Fruit fly (Drosophila melanogaster): ENCODE results near the gene Hsp22.
A peak's percentile ranks its signal among the peaks of the same experiment; 100 is the strongest.

Hsp22 gene

DNA sequence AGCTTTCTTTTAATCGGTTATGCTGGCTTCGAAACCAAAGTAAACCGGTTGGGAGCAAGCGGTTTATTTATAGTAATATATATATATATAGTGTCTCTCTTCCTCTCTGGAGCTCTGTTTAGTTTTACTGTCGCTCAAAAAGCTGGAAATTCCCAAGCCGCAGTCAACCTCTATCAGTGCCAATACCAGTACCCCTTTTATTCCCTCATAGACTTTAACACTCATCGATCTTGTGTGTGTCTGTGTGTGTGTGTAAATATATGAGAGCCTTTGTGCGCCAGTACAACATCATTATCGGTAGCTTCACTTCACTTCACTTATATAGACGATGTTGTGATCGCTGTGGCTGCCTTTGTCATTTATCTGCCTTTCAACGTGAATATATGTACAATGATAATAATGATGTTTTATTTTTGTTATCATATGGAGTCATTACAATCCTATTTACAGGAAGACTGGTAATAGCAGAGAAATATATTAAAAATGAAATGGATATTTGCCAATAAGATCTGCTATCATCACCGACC lies 34.7 kb upstream of the Hsp22 start:
- TF ChIP-seq rgr (GFP tag; optimal IDR thresholded peaks at IDR 0.05) = no peak
- TF ChIP-seq dl (GFP tag; optimal IDR thresholded peaks at IDR 0.05; ENCODE audit: insufficient read depth in 1 of 2, partially characterized antibody in 2 of 2) = peak in 1 of 2 experiments; percentile 40
- no peak for TF ChIP-seq Hr83 (GFP tag; optimal IDR thresholded peaks at IDR 0.05; ENCODE audit: poor library complexity, severe bottlenecking)
- TF ChIP-seq Jra (GFP tag; optimal IDR thresholded peaks at IDR 0.05) = no peak
- no peak for TF ChIP-seq lola (GFP tag; optimal IDR thresholded peaks at IDR 0.05)

- TF ChIP-seq CG9705 (GFP tag; optimal IDR thresholded peaks at IDR 0.05) (no peak), woc (GFP tag; optimal IDR thresholded peaks at IDR 0.05) (no peak), Hr83 (GFP tag; optimal IDR thresholded peaks at IDR 0.05; ENCODE audit: poor library complexity, severe bottlenecking) (no peak), foxo (GFP tag; optimal IDR thresholded peaks at IDR 0.05) (no peak), Rel (GFP tag; optimal IDR thresholded peaks at IDR 0.05) (no peak), Rel (tag; optimal IDR thresholded peaks at IDR 0.05) (no peak), Hnf4 (GFP tag; optimal IDR thresholded peaks at IDR 0.05) (no peak), sv (GFP tag; optimal IDR thresholded peaks at IDR 0.05) (no peak), GATAd (GFP tag; optimal IDR thresholded peaks at IDR 0.05) (no peak)
Measured at dm6 chr3L:9338510-9338909, 34.2 kb upstream of the Hsp22 start, which contains the start of gene PGRP-LC. Gene PGRP-LC, plus strand, starts transcription at chr3L:9338810.

DNA sequence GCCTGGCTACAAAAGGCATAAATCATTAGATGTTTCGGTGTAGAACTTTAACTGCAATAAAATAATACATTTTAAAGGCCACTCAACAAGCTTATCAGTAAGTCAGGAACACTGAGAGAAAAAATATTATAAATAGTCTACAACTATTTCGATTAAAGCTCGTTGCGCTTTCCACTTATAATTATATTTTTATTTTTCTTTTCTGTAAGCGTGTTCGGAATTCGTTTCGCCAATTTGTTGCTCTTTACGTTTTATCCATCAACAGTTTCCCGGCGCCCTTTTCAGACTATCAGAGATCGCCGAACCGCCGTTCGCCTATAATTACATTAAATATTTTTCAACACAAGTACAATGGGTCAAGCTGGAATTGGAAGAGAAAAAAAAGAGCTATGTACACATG lies 33.7 kb upstream of the Hsp22 start:
- TF ChIP-seq Hnf4 (GFP tag; optimal IDR thresholded peaks at IDR 0.05) (no peak), CG9705 (GFP tag; optimal IDR thresholded peaks at IDR 0.05) (no peak), Sp1 (GFP tag; optimal IDR thresholded peaks at IDR 0.05) (no peak), Hr83 (GFP tag; optimal IDR thresholded peaks at IDR 0.05; ENCODE audit: poor library complexity, severe bottlenecking) (no peak), Jra (GFP tag; optimal IDR thresholded peaks at IDR 0.05) (no peak), Abd-B (GFP tag; optimal IDR thresholded peaks at IDR 0.05) (no peak), sage (GFP tag; optimal IDR thresholded peaks at IDR 0.05) (no peak), fru (GFP tag; optimal IDR thresholded peaks at IDR 0.05) (no peak), Dif (GFP tag; optimal IDR thresholded peaks at IDR 0.05; ENCODE audit: partially characterized antibody) (no peak), woc (GFP tag; optimal IDR thresholded peaks at IDR 0.05) (no peak), Hr78 (GFP tag; optimal IDR thresholded peaks at IDR 0.05) (no peak), CG32264 (GFP tag; optimal IDR thresholded peaks at IDR 0.05) (no peak), brk (GFP tag; optimal IDR thresholded peaks at IDR 0.05) (no peak), GATAd (GFP tag; optimal IDR thresholded peaks at IDR 0.05) (no peak), Vsx2 (GFP tag; optimal IDR thresholded peaks at IDR 0.05; ENCODE audit: partially characterized antibody) (no peak)

- no peak for TF ChIP-seq Rel (GFP tag; optimal IDR thresholded peaks at IDR 0.05)
- TF ChIP-seq Rel (tag; optimal IDR thresholded peaks at IDR 0.05) = peak; percentile 33
- TF ChIP-seq Dif (GFP tag; optimal IDR thresholded peaks at IDR 0.05; ENCODE audit: partially characterized antibody) = peak; percentile 27
- TF ChIP-seq Vsx2 (GFP tag; optimal IDR thresholded peaks at IDR 0.05; ENCODE audit: partially characterized antibody) = peak; percentile 40
- TF ChIP-seq dl (GFP tag; optimal IDR thresholded peaks at IDR 0.05; ENCODE audit: insufficient read depth in 1 of 2, partially characterized antibody in 2 of 2) = peak in 1 of 2 experiments; percentile 8
- peak; percentile 3 for TF ChIP-seq h (GFP tag; optimal IDR thresholded peaks at IDR 0.05)
- TF ChIP-seq N (GFP tag; optimal IDR thresholded peaks at IDR 0.05) = no peak
- TF ChIP-seq br (GFP tag; optimal IDR thresholded peaks at IDR 0.05) = no peak
Measured at dm6 chr3L:9340232-9340631, 32.5 kb upstream of the Hsp22 start.

- peak; percentile 15 for TF ChIP-seq N (GFP tag; optimal IDR thresholded peaks at IDR 0.05)
- no peak for TF ChIP-seq Rel (GFP tag; optimal IDR thresholded peaks at IDR 0.05)
- TF ChIP-seq Rel (tag; optimal IDR thresholded peaks at IDR 0.05) = peak; percentile 51
- TF ChIP-seq Hr78 (GFP tag; optimal IDR thresholded peaks at IDR 0.05) = no peak
Measured at dm6 chr3L:9340839-9341238, 31.9 kb upstream of the Hsp22 start.

DNA sequence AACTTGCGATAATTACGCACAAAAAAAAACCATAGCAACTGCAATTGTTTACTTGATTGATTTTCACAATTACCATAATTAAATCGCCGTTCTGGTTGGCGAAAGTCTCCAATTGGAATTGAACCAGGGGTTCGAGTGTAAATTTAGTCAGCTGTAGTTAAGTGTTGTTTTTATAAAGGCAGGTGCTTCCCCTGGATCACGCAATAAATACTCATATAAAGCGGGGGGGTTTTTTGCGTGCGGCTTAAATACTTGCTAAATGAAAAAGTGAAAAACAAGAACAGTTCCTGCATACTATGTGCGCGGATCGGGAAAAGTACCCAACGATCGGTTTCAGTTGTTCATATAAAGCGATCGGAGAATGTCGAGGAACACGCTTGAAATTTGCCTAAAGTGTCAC lies 28.8 kb upstream of the Hsp22 start:
- no peak for TF ChIP-seq Rel (GFP tag; optimal IDR thresholded peaks at IDR 0.05)
- peak; percentile 96 for TF ChIP-seq Rel (tag; optimal IDR thresholded peaks at IDR 0.05)
- no peak for TF ChIP-seq CG32264 (GFP tag; optimal IDR thresholded peaks at IDR 0.05)

DNA sequence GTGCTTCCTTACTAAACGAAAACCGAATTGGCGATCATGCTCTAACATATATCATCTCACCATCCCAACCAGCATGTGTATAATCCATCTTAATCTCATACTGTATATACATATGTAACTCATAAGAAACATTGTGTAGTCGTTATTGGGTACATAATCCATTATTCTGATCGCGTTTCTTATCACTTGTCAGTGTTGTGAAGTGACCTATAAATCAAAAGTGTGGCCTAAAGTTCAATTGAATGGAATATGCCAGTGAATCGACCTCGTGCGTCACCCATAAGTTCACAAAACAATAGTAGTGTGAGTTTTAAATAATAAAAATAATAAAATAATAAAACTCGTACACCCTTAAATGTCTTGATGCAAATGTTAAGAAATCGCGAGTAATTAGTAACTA lies 27.6 kb upstream of the Hsp22 start:
- TF ChIP-seq h (GFP tag; optimal IDR thresholded peaks at IDR 0.05) (no peak), OdsH (GFP tag; optimal IDR thresholded peaks at IDR 0.05) (no peak), Sp1 (GFP tag; optimal IDR thresholded peaks at IDR 0.05) (no peak), psq (GFP tag; optimal IDR thresholded peaks at IDR 0.05) (no peak), GATAd (GFP tag; optimal IDR thresholded peaks at IDR 0.05) (no peak), Hr83 (GFP tag; optimal IDR thresholded peaks at IDR 0.05; ENCODE audit: poor library complexity, severe bottlenecking) (no peak), sv (GFP tag; optimal IDR thresholded peaks at IDR 0.05) (no peak), pan (optimal IDR thresholded peaks at IDR 0.05) (no peak), brk (GFP tag; optimal IDR thresholded peaks at IDR 0.05) (no peak), Hnf4 (GFP tag; optimal IDR thresholded peaks at IDR 0.05) (no peak), rgr (GFP tag; optimal IDR thresholded peaks at IDR 0.05) (no peak), CrebA (GFP tag; optimal IDR thresholded peaks at IDR 0.05; ENCODE audit: borderline replicate concordance) (no peak), dl (GFP tag; optimal IDR thresholded peaks at IDR 0.05; ENCODE audit: insufficient read depth in 1 of 2, partially characterized antibody in 2 of 2) (no peak), foxo (GFP tag; optimal IDR thresholded peaks at IDR 0.05) (no peak), ey (GFP tag; optimal IDR thresholded peaks at IDR 0.05) (no peak), Myc (optimal IDR thresholded peaks at IDR 0.05) (no peak)

Measured in whole organism, wandering third instar larva.